Fruit fly (Drosophila melanogaster) whole organism, wandering third instar larva: Measurements from ENCODE around the gene CG32271.

ENCODE experiments used
- Abd-B ChIP-seq: fragments of >200 bp; optimal IDR thresholded peaks from 2 replicates; lab custom pipeline; 2017; ENCODE audit warnings: missing biosample characterization, missing genetic modification characterization
- CG32264 ChIP-seq: fragments of 200-800 bp; sonication (Bioruptor generic); optimal IDR thresholded peaks from 2 replicates; lab custom pipeline; 2016; ENCODE audit warnings: missing biosample characterization, missing genetic modification characterization
- CG9705 ChIP-seq: fragments of 200-800 bp; sonication (Bioruptor generic); optimal IDR thresholded peaks from 2 replicates; lab custom pipeline; 2018; ENCODE audit warnings: missing biosample characterization, mild to moderate bottlenecking, missing genetic modification characterization
- CrebA ChIP-seq: fragments of 200-800 bp; sonication (Bioruptor generic); optimal IDR thresholded peaks from 2 replicates; lab custom pipeline; 2016; ENCODE audit warnings: missing biosample characterization, mild to moderate bottlenecking, missing genetic modification characterization, borderline replicate concordance
- Dfd ChIP-seq: fragments of >200 bp; optimal IDR thresholded peaks from 2 replicates; lab custom pipeline; 2017; ENCODE audit warnings: missing biosample characterization, missing genetic modification characterization
- Dif ChIP-seq: fragments of 200-275, 200-300 bp; sonication (Bioruptor generic); optimal IDR thresholded peaks from 2 replicates; lab custom pipeline; 2018; ENCODE audit warnings: missing biosample characterization, missing genetic modification characterization; ENCODE audit not compliant: partially characterized antibody
- GATAd ChIP-seq: sonication (Bioruptor generic); optimal IDR thresholded peaks from 2 replicates; lab custom pipeline; 2016; ENCODE audit warnings: missing biosample characterization, missing genetic modification characterization
- HLH106 ChIP-seq: fragments of 200-800 bp; optimal IDR thresholded peaks from 3 replicates; lab custom pipeline; 2019; ENCODE audit warnings: missing biosample characterization, mild to moderate bottlenecking, missing genetic modification characterization, moderate library complexity
- Hnf4 ChIP-seq: fragments of 200-800 bp; sonication (Bioruptor generic); optimal IDR thresholded peaks from 2 replicates; lab custom pipeline; 2016; ENCODE audit warnings: missing biosample characterization, mild to moderate bottlenecking, missing genetic modification characterization
- Hr78 ChIP-seq: fragments of >200 bp; optimal IDR thresholded peaks from 2 replicates; lab custom pipeline; 2017; ENCODE audit warnings: missing biosample characterization, missing genetic modification characterization
- Hr83 ChIP-seq: fragments of 200-300 bp; sonication (Bioruptor generic); optimal IDR thresholded peaks from 2 replicates; lab custom pipeline; 2016; ENCODE audit warnings: missing biosample characterization, mild to moderate bottlenecking, missing genetic modification characterization, moderate library complexity; ENCODE audit not compliant: poor library complexity, severe bottlenecking
- Jra ChIP-seq: sonication (Bioruptor generic); optimal IDR thresholded peaks from 2 replicates; lab custom pipeline; 2016; ENCODE audit warnings: missing biosample characterization, missing genetic modification characterization
- Mio ChIP-seq: sonication (Bioruptor generic); optimal IDR thresholded peaks from 2 replicates; lab custom pipeline; 2016; ENCODE audit warnings: missing biosample characterization, missing genetic modification characterization
- Myc ChIP-seq: fragments of >200 bp; optimal IDR thresholded peaks from 2 replicates; lab custom pipeline; 2017
- N ChIP-seq: fragments of >200 bp; optimal IDR thresholded peaks from 2 replicates; lab custom pipeline; 2018; ENCODE audit warnings: missing biosample characterization, missing external identifiers, missing genetic modification characterization
- OdsH ChIP-seq: fragments of 200-800 bp; sonication (Bioruptor generic); optimal IDR thresholded peaks from 2 replicates; lab custom pipeline; 2016; ENCODE audit warnings: missing biosample characterization, mild to moderate bottlenecking, missing genetic modification characterization
- Rel ChIP-seq, 2 experiments: fragments of 200-800 bp; sonication (Bioruptor generic) in 1 of 2; optimal IDR thresholded peaks; 2 replicates in 1 of 2; 3 replicates in 1 of 2; lab custom pipeline; 2016 to 2019; ENCODE audit warnings: mild to moderate bottlenecking in 2 of 2, missing biosample characterization in 2 of 2, missing genetic modification characterization in 2 of 2, moderate library complexity in 1 of 2
- Sp1 ChIP-seq: fragments of 200-800 bp; sonication (Bioruptor generic); optimal IDR thresholded peaks from 3 replicates; lab custom pipeline; 2019; ENCODE audit warnings: missing biosample characterization, mild to moderate bottlenecking, missing genetic modification characterization, moderate library complexity
- Vsx2 ChIP-seq: fragments of 200-300, 225-300 bp; sonication (Bioruptor generic); optimal IDR thresholded peaks from 2 replicates; lab custom pipeline; 2018; ENCODE audit warnings: missing biosample characterization, missing genetic modification characterization; ENCODE audit not compliant: partially characterized antibody
- br ChIP-seq: fragments of 200-800 bp; sonication (Bioruptor generic); optimal IDR thresholded peaks from 2 replicates; lab custom pipeline; 2016; ENCODE audit warnings: missing biosample characterization, missing genetic modification characterization
- brk ChIP-seq: fragments of 200-800 bp; sonication (Bioruptor generic); optimal IDR thresholded peaks from 2 replicates; lab custom pipeline; 2016; ENCODE audit warnings: missing biosample characterization, mild to moderate bottlenecking, missing genetic modification characterization
- dl ChIP-seq, 2 experiments: fragments of 175-275, 200-275 bp in 1 of 2; fragments of 200-275 bp in 1 of 2; sonication (Bioruptor generic); optimal IDR thresholded peaks; lab custom pipeline; 2018; ENCODE audit warnings: mild to moderate bottlenecking in 2 of 2, missing biosample characterization in 2 of 2, missing genetic modification characterization in 2 of 2, moderate library complexity in 2 of 2; ENCODE audit not compliant: partially characterized antibody in 2 of 2, insufficient read depth in 1 of 2
- dmrt93B ChIP-seq: fragments of 200-800 bp; sonication (Bioruptor generic); optimal IDR thresholded peaks from 2 replicates; lab custom pipeline; 2018; ENCODE audit warnings: missing biosample characterization, mild to moderate bottlenecking, missing genetic modification characterization
- dsf ChIP-seq: sonication (Bioruptor generic); optimal IDR thresholded peaks from 2 replicates; lab custom pipeline; 2016; ENCODE audit warnings: missing biosample characterization, missing genetic modification characterization, borderline replicate concordance
- ey ChIP-seq: fragments of 200-800 bp; sonication (Bioruptor generic); optimal IDR thresholded peaks from 2 replicates; lab custom pipeline; 2016; ENCODE audit warnings: missing biosample characterization, missing genetic modification characterization
- foxo ChIP-seq, 2 experiments: fragments of 200-800 bp; sonication (Bioruptor generic); optimal IDR thresholded peaks; 2 replicates in 1 of 2; 3 replicates in 1 of 2; lab custom pipeline; 2016 to 2017; ENCODE audit warnings: missing biosample characterization in 2 of 2, missing genetic modification characterization in 2 of 2
- fru ChIP-seq: fragments of 200-800 bp; sonication (Bioruptor generic); optimal IDR thresholded peaks from 3 replicates; lab custom pipeline; 2016; ENCODE audit warnings: missing biosample characterization, mild to moderate bottlenecking, missing genetic modification characterization
- h ChIP-seq: fragments of 200-800 bp; sonication (Bioruptor generic); optimal IDR thresholded peaks from 3 replicates; lab custom pipeline; 2016; ENCODE audit warnings: missing biosample characterization, mild to moderate bottlenecking, missing genetic modification characterization
- jim ChIP-seq: fragments of 175-275, 200-325 bp; sonication (Bioruptor generic); optimal IDR thresholded peaks from 2 replicates; lab custom pipeline; 2016; ENCODE audit warnings: missing biosample characterization, mild to moderate bottlenecking, missing genetic modification characterization
- lola ChIP-seq: fragments of >200 bp; optimal IDR thresholded peaks from 2 replicates; lab custom pipeline; 2017; ENCODE audit warnings: missing biosample characterization, missing genetic modification characterization
- pan ChIP-seq: fragments of >200 bp; optimal IDR thresholded peaks from 2 replicates; lab custom pipeline; 2017
- psq ChIP-seq: fragments of 200-800 bp; sonication (Bioruptor generic); optimal IDR thresholded peaks from 3 replicates; lab custom pipeline; 2017; ENCODE audit warnings: missing biosample characterization, mild to moderate bottlenecking, missing genetic modification characterization, moderate library complexity
- rgr ChIP-seq: fragments of 200-800 bp; sonication (Bioruptor generic); optimal IDR thresholded peaks from 3 replicates; lab custom pipeline; 2016; ENCODE audit warnings: missing biosample characterization, mild to moderate bottlenecking, missing genetic modification characterization
- sage ChIP-seq: fragments of 200-800 bp; sonication (Bioruptor generic); optimal IDR thresholded peaks from 2 replicates; lab custom pipeline; 2016; ENCODE audit warnings: missing biosample characterization, mild to moderate bottlenecking, missing genetic modification characterization
- sv ChIP-seq: fragments of 200-800 bp; sonication (Bioruptor generic); optimal IDR thresholded peaks from 3 replicates; lab custom pipeline; 2016; ENCODE audit warnings: missing biosample characterization, missing genetic modification characterization
- tai ChIP-seq: sonication (Bioruptor generic); optimal IDR thresholded peaks from 2 replicates; lab custom pipeline; 2016; ENCODE audit warnings: missing biosample characterization, missing genetic modification characterization
- usp ChIP-seq: fragments of >200 bp; optimal IDR thresholded peaks from 2 replicates; lab custom pipeline; 2017; ENCODE audit warnings: missing biosample characterization, missing genetic modification characterization
- woc ChIP-seq: sonication (Bioruptor generic); optimal IDR thresholded peaks from 2 replicates; lab custom pipeline; 2016; ENCODE audit warnings: missing biosample characterization, mild to moderate bottlenecking, missing genetic modification characterization

CG32271 gene

dm6 chr3L:3249997-3250774, 47.2 kb upstream of the CG32271 start (continued):
- TF ChIP-seq dl (GFP tag; optimal IDR thresholded peaks at IDR 0.05; lab: Kevin White, UChicago; ENCODE audit: insufficient read depth in 1 of 2, partially characterized antibody in 2 of 2) (no peak), brk (GFP tag; lab: Kevin White, UChicago) (peak; percentile 36), sv (GFP tag; lab: Kevin White, UChicago) (peak; percentile 97)

- TF ChIP-seq Hr83: peak; percentile 82
- no peak for TF ChIP-seq fru (GFP tag; lab: Kevin White, UChicago)
- no peak for TF ChIP-seq tai (GFP tag; lab: Kevin White, UChicago)
Measured at dm6 chr3L:3249664-3249996, 46.7 kb upstream of the CG32271 start.

- TF ChIP-seq CG32264 (GFP tag; lab: Kevin White, UChicago) (peak; percentile 96), lola (GFP tag; lab: Kevin White, UChicago) (no peak), Mio (GFP tag; lab: Kevin White, UChicago) (peak; percentile 86), Hnf4 (peak; percentile 92), rgr (GFP tag; lab: Kevin White, UChicago) (peak; percentile 99), dmrt93B (GFP tag; lab: Kevin White, UChicago) (peak; percentile 99), N (GFP tag; lab: Kevin White, UChicago) (peak; percentile 25), pan (no peak), Rel (GFP tag; optimal IDR thresholded peaks at IDR 0.05; lab: Kevin White, UChicago) (peak; percentile 95), Rel (tag; optimal IDR thresholded peaks at IDR 0.05; lab: Kevin White, UChicago) (peak; percentile 87), CrebA (GFP tag; lab: Kevin White, UChicago) (peak; percentile 91), Dfd (GFP tag; lab: Kevin White, UChicago) (peak; percentile 97), fru (GFP tag; lab: Kevin White, UChicago) (peak; percentile 98), Abd-B (GFP tag; lab: Kevin White, UChicago) (no peak), brk (GFP tag; lab: Kevin White, UChicago) (peak; percentile 93), Dif (GFP tag; lab: Kevin White, UChicago) (peak; percentile 53), Sp1 (GFP tag; lab: Kevin White, UChicago) (peak; percentile 99), dl (GFP tag; optimal IDR thresholded peaks at IDR 0.05; lab: Kevin White, UChicago; ENCODE audit: insufficient read depth in 1 of 2, partially characterized antibody in 2 of 2) (peak in 1 of 2 experiments; percentile 59), br (GFP tag; lab: Kevin White, UChicago) (peak; percentile 98), GATAd (GFP tag; lab: Kevin White, UChicago) (peak; percentile 89), Jra (GFP tag; lab: Kevin White, UChicago) (peak; percentile 95), sage (GFP tag; lab: Kevin White, UChicago) (peak; percentile 95), psq (GFP tag; lab: Kevin White, UChicago) (peak; percentile 98), ey (GFP tag; lab: Kevin White, UChicago) (peak; percentile 99), Hr78 (GFP tag; lab: Kevin White, UChicago) (no peak), dsf (GFP tag; lab: Kevin White, UChicago) (peak; percentile 92), CG9705 (GFP tag; lab: Kevin White, UChicago) (peak; percentile 98), tai (GFP tag; lab: Kevin White, UChicago) (peak; percentile 95), usp (GFP tag; lab: Kevin White, UChicago) (no peak), h (peak; percentile 99), HLH106 (peak; percentile 98), jim (GFP tag; lab: Kevin White, UChicago) (peak; percentile 99), Vsx2 (GFP tag; lab: Kevin White, UChicago) (peak; percentile 39), Hr83 (peak; percentile 96), woc (GFP tag; lab: Kevin White, UChicago) (peak; percentile 99), Myc (no peak), OdsH (GFP tag; lab: Kevin White, UChicago) (peak; percentile 99), sv (GFP tag; lab: Kevin White, UChicago) (peak; percentile 18), foxo (GFP tag; optimal IDR thresholded peaks at IDR 0.05; lab: Kevin White, UChicago) (peak; percentile 93 to 99)
Measured at dm6 chr3L:3248714-3249663, 46.0 kb upstream of the CG32271 start.
